Worm (Caenorhabditis elegans) whole organism, young adult: Measurements from ENCODE around the gene F26D10.13.

Experiments used
- B0019.2 ChIP-seq: fragments of 200-800 bp; sonication (Bioruptor generic); conservative IDR thresholded peaks from 2 replicates; pipeline ENCODE4 v1.3.6; 2022; ENCODE audit warnings: missing genetic modification reagents, missing genetic modification characterization, missing compliant biosample characterization
- B0035.1 ChIP-seq: sonication (generic microtip); optimal IDR thresholded peaks from 2 replicates; lab custom pipeline; 2016; ENCODE audit warnings: missing genetic modification characterization, mild to moderate bottlenecking, missing compliant biosample characterization, missing genotype, missing genetic modification reagents
- C06A6.2 ChIP-seq: fragments of 200-800 bp; sonication (Bioruptor generic); conservative IDR thresholded peaks from 2 replicates; pipeline ENCODE4 v1.3.6; 2022; ENCODE audit warnings: missing genetic modification characterization, missing compliant biosample characterization
- F22D6.2 ChIP-seq: sonication (generic microtip); optimal IDR thresholded peaks from 2 replicates; lab custom pipeline; 2016; ENCODE audit warnings: mild to moderate bottlenecking, missing genetic modification characterization, missing compliant biosample characterization
- F49E8.2 ChIP-seq: sonication (generic microtip); optimal IDR thresholded peaks from 3 replicates; lab custom pipeline; 2017; ENCODE audit warnings: missing genetic modification characterization, mild to moderate bottlenecking, missing compliant biosample characterization, antibody characterized with exemption, moderate library complexity; ENCODE audit not compliant: insufficient read depth
- T07F8.4 ChIP-seq: sonication (generic microtip); optimal IDR thresholded peaks from 2 replicates; lab custom pipeline; 2016; ENCODE audit warnings: mild to moderate bottlenecking, missing genetic modification characterization, moderate library complexity, missing compliant biosample characterization
- Y53F4B.3 ChIP-seq: fragments of 200-800 bp; sonication (Bioruptor generic); IDR thresholded peaks from 2 replicates; pipeline ENCODE4 v1.3.6; 2022; ENCODE audit warnings: missing genetic modification reagents, missing genetic modification characterization, missing compliant biosample characterization
- Y53G8AR.9 ChIP-seq: fragments of 200-800 bp; sonication (Bioruptor generic); conservative IDR thresholded peaks from 2 replicates; pipeline ENCODE4 v1.3.6; 2022; ENCODE audit warnings: missing genetic modification reagents, missing genetic modification characterization, missing compliant biosample characterization
- Y67H2A.10 ChIP-seq: fragments of 200-800 bp; sonication (Bioruptor generic); conservative IDR thresholded peaks from 2 replicates; pipeline ENCODE4 v1.3.6; 2022; ENCODE audit warnings: missing genetic modification reagents, missing genetic modification characterization, missing compliant biosample characterization
- ZK185.1 ChIP-seq: sonication (generic microtip); optimal IDR thresholded peaks from 2 replicates; lab custom pipeline; 2016; ENCODE audit warnings: mild to moderate bottlenecking, missing genetic modification characterization, missing compliant biosample characterization; ENCODE audit not compliant: poor library complexity, severe bottlenecking
- aptf-2 ChIP-seq: fragments of 200-800 bp; sonication (Bioruptor generic); conservative IDR thresholded peaks from 2 replicates; pipeline ENCODE4 v1.3.6; 2022; ENCODE audit warnings: missing genetic modification reagents, missing genetic modification characterization, missing compliant biosample characterization
- aptf-3 ChIP-seq: fragments of 200-800 bp; sonication (Bioruptor generic); IDR thresholded peaks from 2 replicates; pipeline ENCODE4 v1.3.6; 2022; ENCODE audit warnings: missing genetic modification characterization, missing compliant biosample characterization
- athp-1 ChIP-seq: sonication (generic microtip); optimal IDR thresholded peaks from 2 replicates; lab custom pipeline; 2017; ENCODE audit warnings: mild to moderate bottlenecking, missing genetic modification characterization, missing compliant biosample characterization
- attf-6 ChIP-seq: fragments of 200-800 bp; sonication (Bioruptor generic); IDR thresholded peaks from 2 replicates; pipeline ENCODE4 v1.3.6; 2022; ENCODE audit warnings: missing genetic modification reagents, missing genetic modification characterization, missing compliant biosample characterization
- cebp-1 ChIP-seq, 2 experiments: fragments of 200-800 bp in 1 of 2; sonication (Bioruptor generic) in 1 of 2; sonication (generic microtip) in 1 of 2; IDR thresholded peaks in 1 of 2; optimal IDR thresholded peaks in 1 of 2; 2 replicates each; pipeline versions ENCODE4 v1.3.6 to Lab custom; 2017 to 2022; ENCODE audit warnings: missing compliant biosample characterization in 2 of 2, missing genetic modification characterization in 2 of 2, mild to moderate bottlenecking in 1 of 2, missing genetic modification reagents in 1 of 2, moderate library complexity in 1 of 2
- ceh-27 ChIP-seq: fragments of 200-800 bp; sonication (Bioruptor generic); optimal IDR thresholded peaks from 2 replicates; lab custom pipeline; 2018; ENCODE audit warnings: mild to moderate bottlenecking, missing genetic modification characterization, moderate library complexity, missing compliant biosample characterization
- ceh-79 ChIP-seq: sonication (generic microtip); optimal IDR thresholded peaks from 2 replicates; lab custom pipeline; 2017; ENCODE audit warnings: mild to moderate bottlenecking, missing genetic modification characterization, missing compliant biosample characterization
- chd-7 ChIP-seq: sonication (generic microtip); optimal IDR thresholded peaks from 2 replicates; lab custom pipeline; 2016; ENCODE audit warnings: mild to moderate bottlenecking, missing genetic modification characterization, moderate library complexity, missing compliant biosample characterization
- dpl-1 ChIP-seq: fragments of 150-350 bp; optimal IDR thresholded peaks from 2 replicates; lab custom pipeline; 2014; ENCODE audit warnings: missing biosample characterization, missing genetic modification reagents, missing genetic modification characterization
- egrh-3 ChIP-seq: fragments of 200-800 bp; sonication (Bioruptor generic); IDR thresholded peaks from 2 replicates; pipeline ENCODE4 v1.3.6; 2022; ENCODE audit warnings: missing genetic modification reagents, missing genetic modification characterization, missing compliant biosample characterization
- ekl-4 ChIP-seq: fragments of 200-800 bp; sonication (Bioruptor generic); IDR thresholded peaks from 2 replicates; pipeline ENCODE4 v1.3.6; 2022; ENCODE audit warnings: missing genetic modification reagents, missing genetic modification characterization, missing compliant biosample characterization
- ets-4 ChIP-seq: fragments of 200-800 bp; sonication (Bioruptor generic); optimal IDR thresholded peaks from 2 replicates; lab custom pipeline; 2018; ENCODE audit warnings: mild to moderate bottlenecking, missing genetic modification characterization, missing compliant biosample characterization
- gei-17 ChIP-seq: fragments of 200-800 bp; sonication (Bioruptor generic); optimal IDR thresholded peaks from 2 replicates; lab custom pipeline; 2018; ENCODE audit warnings: mild to moderate bottlenecking, missing genetic modification characterization, missing compliant biosample characterization
- hlh-12 ChIP-seq: sonication (generic microtip); optimal IDR thresholded peaks from 2 replicates; lab custom pipeline; 2016; ENCODE audit warnings: missing genetic modification characterization, missing compliant biosample characterization
- let-607 ChIP-seq, 2 experiments: fragments of 200-800 bp in 1 of 2; sonication (Bioruptor generic) in 1 of 2; sonication (generic microtip) in 1 of 2; optimal IDR thresholded peaks; 2 replicates each; lab custom pipeline; 2016 to 2018; ENCODE audit warnings: mild to moderate bottlenecking in 2 of 2, missing compliant biosample characterization in 2 of 2, missing genetic modification characterization in 2 of 2, moderate library complexity in 2 of 2, missing genotype in 1 of 2
- lin-26 ChIP-seq: fragments of 200-800 bp; sonication (Bioruptor generic); IDR thresholded peaks from 2 replicates; pipeline ENCODE4 v1.3.6; 2022; ENCODE audit warnings: missing genetic modification reagents, missing genetic modification characterization, missing compliant biosample characterization
- lin-35 ChIP-seq, 3 experiments: fragments of 150-350 bp in 2 of 3; sonication (generic microtip) in 1 of 3; optimal IDR thresholded peaks; 2 replicates each; lab custom pipeline; 2014 to 2018; ENCODE audit warnings: missing biosample characterization in 3 of 3, missing genetic modification characterization in 3 of 3, missing genetic modification reagents in 3 of 3
- lin-54 ChIP-seq: fragments of 200-800 bp; sonication (Bioruptor generic); optimal IDR thresholded peaks from 2 replicates; lab custom pipeline; 2018; ENCODE audit warnings: mild to moderate bottlenecking, missing genetic modification characterization, missing compliant biosample characterization
- madf-10 ChIP-seq: sonication (generic microtip); optimal IDR thresholded peaks from 2 replicates; lab custom pipeline; 2016; ENCODE audit warnings: mild to moderate bottlenecking, missing genetic modification characterization, missing compliant biosample characterization
- madf-3 ChIP-seq: fragments of 200-800 bp; sonication (Bioruptor generic); IDR thresholded peaks from 2 replicates; pipeline ENCODE4 v1.3.6; 2022; ENCODE audit warnings: missing genetic modification reagents, missing genetic modification characterization, missing compliant biosample characterization
- madf-6 ChIP-seq: fragments of 200-800 bp; sonication (Bioruptor generic); IDR thresholded peaks from 2 replicates; pipeline ENCODE4 v1.3.6; 2022; ENCODE audit warnings: missing genetic modification reagents, missing genetic modification characterization, missing compliant biosample characterization
- mel-28 ChIP-seq: sonication (generic microtip); optimal IDR thresholded peaks from 2 replicates; lab custom pipeline; 2016; ENCODE audit warnings: borderline replicate concordance, mild to moderate bottlenecking, missing genetic modification characterization, missing compliant biosample characterization
- nhr-120 ChIP-seq: fragments of 200-800 bp; sonication (Bioruptor generic); IDR thresholded peaks from 2 replicates; pipeline ENCODE4 v1.3.6; 2022; ENCODE audit warnings: missing genetic modification characterization, missing compliant biosample characterization
- nhr-179 ChIP-seq: sonication (generic microtip); optimal IDR thresholded peaks from 2 replicates; lab custom pipeline; 2016; ENCODE audit warnings: mild to moderate bottlenecking, missing genetic modification characterization, missing compliant biosample characterization
- nhr-80 ChIP-seq: sonication (generic microtip); optimal IDR thresholded peaks from 2 replicates; lab custom pipeline; 2016; ENCODE audit warnings: missing genetic modification characterization, missing compliant biosample characterization
- sdz-38 ChIP-seq: sonication (generic microtip); optimal IDR thresholded peaks from 2 replicates; lab custom pipeline; 2016; ENCODE audit warnings: missing genotype, missing genetic modification characterization, missing compliant biosample characterization
- snpc-4 ChIP-seq, 5 experiments: fragments of 150-350 bp in 1 of 5; sonication (generic microtip) in 4 of 5; optimal IDR thresholded peaks; 2 replicates each; lab custom pipeline; 2014 to 2018; ENCODE audit warnings: missing genetic modification characterization in 5 of 5, missing biosample characterization in 3 of 5, antibody characterized with exemption in 2 of 5, mild to moderate bottlenecking in 2 of 5, missing compliant biosample characterization in 2 of 5, missing genotype in 2 of 5, moderate library complexity in 2 of 5, missing genetic modification reagents in 1 of 5
- tbx-9 ChIP-seq: sonication (generic microtip); optimal IDR thresholded peaks from 2 replicates; lab custom pipeline; 2016; ENCODE audit warnings: borderline replicate concordance, missing genetic modification characterization, inconsistent platforms, missing compliant biosample characterization
- zim-3 ChIP-seq: sonication (generic microtip); optimal IDR thresholded peaks from 2 replicates; lab custom pipeline; 2017; ENCODE audit warnings: mild to moderate bottlenecking, missing genetic modification characterization, moderate library complexity, missing compliant biosample characterization
- ztf-18 ChIP-seq: sonication (generic microtip); optimal IDR thresholded peaks from 2 replicates; lab custom pipeline; 2016; ENCODE audit warnings: missing genotype, mild to moderate bottlenecking, missing genetic modification characterization, missing compliant biosample characterization
- ztf-6 ChIP-seq: fragments of 200-800 bp; sonication (Bioruptor generic); IDR thresholded peaks from 2 replicates; pipeline ENCODE4 v1.3.6; 2022; ENCODE audit warnings: missing genetic modification reagents, missing genetic modification characterization, missing compliant biosample characterization

The F26D10.13 gene

DNA sequence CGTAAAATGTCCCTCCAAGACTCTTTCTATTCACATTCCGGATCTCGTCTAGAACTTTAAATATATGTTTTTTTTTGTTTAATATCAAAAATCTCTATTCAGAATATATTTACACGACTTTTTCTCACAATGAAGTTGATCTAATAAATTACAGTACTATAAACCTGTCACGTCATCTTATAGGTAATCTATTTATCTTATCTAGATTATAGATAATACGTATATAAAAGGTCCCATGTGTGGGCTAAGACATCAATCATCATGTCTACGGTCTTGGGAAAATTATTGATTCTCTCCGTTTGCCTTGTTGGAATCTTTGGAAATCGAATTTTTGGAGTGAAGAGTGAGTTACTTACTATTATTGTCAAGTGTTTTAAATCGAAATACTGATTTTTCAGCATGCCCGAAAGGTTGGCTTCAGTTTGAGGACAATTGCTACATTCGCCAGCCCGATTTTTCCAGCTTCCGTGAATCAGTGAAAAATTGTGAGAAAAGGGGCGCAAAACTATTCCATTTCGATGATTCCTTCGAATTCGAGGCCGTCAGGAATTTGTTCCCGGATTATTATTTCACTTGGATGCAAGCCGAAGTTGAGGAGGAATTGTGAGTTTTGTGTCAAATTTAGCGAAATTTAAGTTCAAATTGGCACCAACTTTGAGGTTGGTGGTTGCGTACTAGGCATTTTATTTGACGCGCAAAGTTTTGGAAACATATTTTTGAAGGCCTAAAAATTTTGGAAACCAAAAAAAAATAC, 12.3 kb upstream of the F26D10.13 start, which contains the start of gene clec-196:
Gene clec-196, plus strand, starts transcription at position 252 of the 754 bp plus-strand sequence.
- TF ChIP-seq madf-3 (GFP tag; lab: Robert Waterston, UW), result 0 out of 2 replicates have a peak, but pooled peaks have one; percentile 22
- no peak for TF ChIP-seq nhr-80 (tag; lab: Kevin White, UChicago)
- TF ChIP-seq athp-1 (tag; lab: Kevin White, UChicago), result no peak
- TF ChIP-seq madf-6 (GFP tag; lab: Robert Waterston, UW), result 0 out of 2 replicates have a peak, but pooled peaks have one; percentile 11
- TF ChIP-seq C06A6.2 (GFP tag; lab: Robert Waterston, UW), result no peak
- no peak for TF ChIP-seq Y53F4B.3 (GFP tag; lab: Robert Waterston, UW)
- no peak for TF ChIP-seq cebp-1 (GFP tag; IDR thresholded peaks at IDR 0.05; lab: Robert Waterston, UW)
- peak; percentile 14 for TF ChIP-seq cebp-1 (tag; optimal IDR thresholded peaks at IDR 0.05; lab: Kevin White, UChicago)
- peak; percentile 39 for TF ChIP-seq lin-54
- no peak for TF ChIP-seq snpc-4 (GFP tag; optimal IDR thresholded peaks at IDR 0.05; lab: Kevin White, UChicago)
- peak in 1 of 4 experiments; percentile 11 for TF ChIP-seq snpc-4 (tag; optimal IDR thresholded peaks at IDR 0.05; lab: Kevin White, UChicago)
- 0 out of 2 replicates have a peak, but pooled peaks have one; percentile 7 for TF ChIP-seq ekl-4 (GFP tag; lab: Robert Waterston, UW)

DNA sequence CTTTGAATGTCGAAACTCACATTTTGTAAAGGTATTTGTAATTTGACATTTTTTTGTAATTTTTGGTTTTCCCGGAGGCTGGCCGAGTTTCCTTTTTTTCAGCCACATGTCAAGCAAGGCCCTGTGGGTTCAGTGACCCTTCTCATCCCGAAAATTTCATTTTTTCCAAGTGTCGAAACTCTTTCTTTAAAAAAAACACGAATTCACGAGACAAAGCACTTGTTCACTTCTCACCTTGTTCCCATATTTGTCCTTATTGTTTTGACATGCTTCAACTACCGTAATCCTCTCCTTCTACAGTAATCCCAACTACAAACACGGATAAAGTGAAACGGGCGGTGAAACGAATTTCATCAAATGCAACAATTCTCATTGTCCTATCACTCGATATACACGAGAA, 10.7 kb upstream of the F26D10.13 start, which contains the start of gene lhfp-4:
Gene lhfp-4, plus strand, starts transcription at position 301 of the 400 bp plus-strand sequence.
- no peak for TF ChIP-seq lin-54
- no peak for TF ChIP-seq T07F8.4 (tag; lab: Kevin White, UChicago)
- TF ChIP-seq Y53G8AR.9 (GFP tag; lab: Robert Waterston, UW), result no peak
- TF ChIP-seq lin-35 (GFP tag; optimal IDR thresholded peaks at IDR 0.05; lab: Kevin White, UChicago), result no peak

DNA sequence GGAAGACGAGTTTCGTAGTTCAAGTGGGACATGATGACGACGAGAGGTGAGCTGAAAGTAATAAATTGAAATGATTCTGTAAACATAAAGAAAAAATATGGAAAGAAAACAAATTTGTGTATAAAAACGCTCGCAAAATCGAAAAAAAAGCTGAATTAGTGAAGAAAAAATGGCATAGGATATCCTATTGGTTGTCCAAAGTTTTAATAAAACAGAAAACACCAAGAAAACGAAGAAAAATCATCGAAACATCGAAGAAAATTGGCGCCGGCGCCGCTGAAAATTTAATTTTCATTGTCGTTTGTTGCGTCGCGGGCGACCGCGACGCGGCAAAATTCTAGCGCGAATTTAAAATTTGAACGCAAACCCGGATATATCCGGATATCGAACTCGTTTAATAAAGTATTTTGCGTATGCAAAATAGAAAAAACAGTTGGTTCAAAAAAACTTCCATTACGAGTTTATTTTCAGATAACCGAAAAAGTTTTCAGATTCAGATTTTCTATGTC, 9.0 kb upstream of the F26D10.13 start, which contains the start of gene gln-5:
Gene gln-5, minus strand, starts transcription at position 51 of the 509 bp plus-strand sequence.
- TF ChIP-seq hlh-12 (tag; lab: Kevin White, UChicago) (no peak), ets-4 (GFP tag; lab: Kevin White, UChicago) (no peak), nhr-80 (tag; lab: Kevin White, UChicago) (no peak), B0035.1 (no peak), let-607 (tag; optimal IDR thresholded peaks at IDR 0.05; lab: Kevin White, UChicago) (no peak), aptf-3 (no peak), nhr-120 (GFP tag; lab: Robert Waterston, UW) (no peak), aptf-2 (GFP tag; lab: Robert Waterston, UW) (no peak), mel-28 (no peak), lin-26 (no peak), ekl-4 (GFP tag; lab: Robert Waterston, UW) (no peak), F22D6.2 (tag; lab: Kevin White, UChicago) (no peak), ceh-27 (GFP tag; lab: Kevin White, UChicago) (no peak), chd-7 (no peak), nhr-179 (tag; lab: Kevin White, UChicago) (no peak), F49E8.2 (tag; lab: Kevin White, UChicago) (peak; percentile 48), Y67H2A.10 (GFP tag; lab: Robert Waterston, UW) (no peak), ZK185.1 (tag; lab: Kevin White, UChicago) (no peak), gei-17 (no peak), dpl-1 (GFP tag; lab: Kevin White, UChicago) (peak; percentile 90), ztf-6 (GFP tag; lab: Robert Waterston, UW) (no peak), egrh-3 (GFP tag; lab: Robert Waterston, UW) (no peak), Y53G8AR.9 (GFP tag; lab: Robert Waterston, UW) (no peak), sdz-38 (tag; lab: Kevin White, UChicago) (no peak), ceh-79 (tag; lab: Kevin White, UChicago) (no peak), B0019.2 (GFP tag; lab: Robert Waterston, UW) (peak; percentile 66), zim-3 (tag; lab: Kevin White, UChicago) (no peak), attf-6 (peak; percentile 88), tbx-9 (tag; lab: Kevin White, UChicago) (no peak), ztf-18 (tag; lab: Kevin White, UChicago) (no peak), madf-10 (tag; lab: Kevin White, UChicago) (no peak)
